Worm (Caenorhabditis elegans): ENCODE results near the gene F08G2.7.

ce11 chrII:13858352-13858751 lies 17.4 kb upstream of the F08G2.7 start:
- TF ChIP-seq him-1 (tag; optimal IDR thresholded peaks at IDR 0.05) (no peak), W03F9.2 (tag; optimal IDR thresholded peaks at IDR 0.05) (no peak)

All from whole organism, L4/young adult.